Fruit fly (Drosophila melanogaster): ENCODE measurements around the gene aus.
A peak's percentile ranks its signal among the peaks of the same experiment; 100 is the strongest.

The aus gene

dm6 chr3R:21273427-21274038 lies 75.9 kb downstream of the aus start, which contains the start of gene CG3308 (continued):
- TF ChIP-seq H15 (GFP tag; IDR thresholded peaks at IDR 0.05) (0 out of 3 replicates have a peak, but pooled peaks have one; percentile 9), chinmo (GFP tag; IDR thresholded peaks at IDR 0.05; ENCODE audit: partially characterized antibody) (peak; percentile 86; the same call in 3 of the 4 replicates), psq (GFP tag; optimal IDR thresholded peaks at IDR 0.05) (no peak), CG12659 (GFP tag; optimal IDR thresholded peaks at IDR 0.05) (peak; percentile 47), Deaf1 (tag; optimal IDR thresholded peaks at IDR 0.05) (peak; percentile 47), Med (GFP tag) (peak; percentile 88), slbo (GFP tag; IDR thresholded peaks at IDR 0.05) (peak; percentile 70), CG12942 (GFP tag; optimal IDR thresholded peaks at IDR 0.05) (peak; percentile 15), CG17186 (GFP tag; optimal IDR thresholded peaks at IDR 0.05) (peak; percentile 66), CG34422 (GFP tag; IDR thresholded peaks at IDR 0.05) (peak; percentile 39; the same call in 2 of the 3 replicates), CG6272 (GFP tag; IDR thresholded peaks at IDR 0.05) (peak; percentile 19; the same call in 1 of the 2 replicates), inv (GFP tag; IDR thresholded peaks at IDR 0.05; ENCODE audit: partially characterized antibody) (peak; percentile 70), CG10267 (tag; optimal IDR thresholded peaks at IDR 0.05) (peak; percentile 97), sqz (GFP tag; optimal IDR thresholded peaks at IDR 0.05) (no peak), Pdp1 (GFP tag; optimal IDR thresholded peaks at IDR 0.05) (peak in 1 of 2 experiments; percentile 95), Taf1 (GFP tag; IDR thresholded peaks at IDR 0.05) (no peak), tna (GFP tag; IDR thresholded peaks at IDR 0.05; ENCODE audit: partially characterized antibody) (peak; percentile 81), vfl (GFP tag; optimal IDR thresholded peaks at IDR 0.05) (peak; percentile 67), CG17359 (tag; optimal IDR thresholded peaks at IDR 0.05) (peak; percentile 33), Ets97D (GFP tag; optimal IDR thresholded peaks at IDR 0.05) (peak; percentile 49), oc (tag; optimal IDR thresholded peaks at IDR 0.05) (no peak), phol (tag; optimal IDR thresholded peaks at IDR 0.05) (peak; percentile 45), CG13287 (GFP tag; IDR thresholded peaks at IDR 0.05; ENCODE audit: partially characterized antibody) (peak; percentile 87), hbn (GFP tag; IDR thresholded peaks at IDR 0.05; ENCODE audit: partially characterized antibody) (peak; percentile 75), CG18764 (GFP tag; optimal IDR thresholded peaks at IDR 0.05) (no peak), CG3281 (GFP tag; optimal IDR thresholded peaks at IDR 0.05) (peak; percentile 14), nom (GFP tag; optimal IDR thresholded peaks at IDR 0.05) (peak; percentile 44), CG15514 (GFP tag; optimal IDR thresholded peaks at IDR 0.05) (peak; percentile 85), Sin3A (optimal IDR thresholded peaks at IDR 0.05) (peak; percentile 33), HmgZ (tag; optimal IDR thresholded peaks at IDR 0.05) (peak; percentile 74), CG9932 (GFP tag; IDR thresholded peaks at IDR 0.05) (peak; percentile 80), CG10654 (GFP tag; optimal IDR thresholded peaks at IDR 0.05) (peak; percentile 39), da (GFP tag; optimal IDR thresholded peaks at IDR 0.05) (no peak), abd-A (tag; optimal IDR thresholded peaks at IDR 0.05) (peak; percentile 4), slp2 (GFP tag; optimal IDR thresholded peaks at IDR 0.05) (no peak), crol (GFP tag; IDR thresholded peaks at IDR 0.05) (no peak), gcm2 (GFP tag; optimal IDR thresholded peaks at IDR 0.05) (no peak), CG9817 (tag; optimal IDR thresholded peaks at IDR 0.05) (peak; percentile 26), CG1602 (GFP tag; optimal IDR thresholded peaks at IDR 0.05) (peak; percentile 25), dpn (GFP tag; optimal IDR thresholded peaks at IDR 0.05) (peak; percentile 40 to 51), CG6791 (GFP tag; IDR thresholded peaks at IDR 0.05; ENCODE audit: partially characterized antibody) (peak; percentile 82), Nf-YC (tag; optimal IDR thresholded peaks at IDR 0.05) (no peak), CG6854 (GFP tag; optimal IDR thresholded peaks at IDR 0.05) (no peak), mam (GFP tag; optimal IDR thresholded peaks at IDR 0.05) (peak; percentile 64), CG5245 (GFP tag; optimal IDR thresholded peaks at IDR 0.05) (peak; percentile 47), gt (GFP tag; IDR thresholded peaks at IDR 0.05) (no peak; the same call in 1 of the 2 replicates), CG2116 (GFP tag; optimal IDR thresholded peaks at IDR 0.05) (peak; percentile 80), BtbVII (GFP tag; optimal IDR thresholded peaks at IDR 0.05) (peak; percentile 13), CG6654 (GFP tag; optimal IDR thresholded peaks at IDR 0.05) (no peak)

Data from whole organism, embryonic.